Worm (Caenorhabditis elegans): Measurements from ENCODE around the gene C25H3.16.

DNA sequence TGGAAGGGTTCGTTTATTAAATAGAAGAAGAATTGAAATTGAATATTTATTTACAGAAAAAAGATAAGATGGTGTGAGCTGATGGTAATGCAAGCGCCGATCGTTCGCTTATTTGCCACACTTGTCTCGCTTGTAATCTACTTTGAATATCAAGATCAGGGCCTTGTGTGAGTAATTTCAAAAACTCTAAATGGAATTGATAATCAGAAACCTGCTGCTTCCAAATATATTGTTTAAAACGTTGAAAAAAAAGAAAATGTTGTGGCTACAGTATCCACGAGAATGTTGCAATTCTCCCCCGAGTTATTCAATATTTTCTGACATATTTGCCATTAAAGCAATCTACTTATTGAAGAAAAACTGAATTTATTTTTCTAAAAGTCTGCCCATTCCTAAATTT is 44.7 kb downstream of the C25H3.16 start:
- TF ChIP-seq ama-1 (optimal IDR thresholded peaks at IDR 0.05) (no peak), nhr-25 (tag; optimal IDR thresholded peaks at IDR 0.05; ENCODE audit: borderline replicate concordance, insufficient read depth) (no peak), aha-1 (tag) (no peak)

Data from whole organism, L4 larva.